Fruit fly (Drosophila melanogaster) whole organism, larva: Measurements from ENCODE around the gene fru.

Experiments
- noc ChIP-seq: fragments of 200-800 bp; sonication (Bioruptor generic); optimal IDR thresholded peaks from 3 replicates; lab custom pipeline; 2019; ENCODE audit warnings: missing biosample characterization, mild to moderate bottlenecking, missing genetic modification characterization, moderate library complexity

fru gene

dm6 chr3R:18456196-18456781 is 89.1 kb downstream of the fru start:
- TF ChIP-seq noc (tag; lab: Kevin White, UChicago), result peak; percentile 70

dm6 chr3R:18449896-18450637 is 95.3 kb downstream of the fru start:
- TF ChIP-seq noc (tag; lab: Kevin White, UChicago), result peak; percentile 37

DNA sequence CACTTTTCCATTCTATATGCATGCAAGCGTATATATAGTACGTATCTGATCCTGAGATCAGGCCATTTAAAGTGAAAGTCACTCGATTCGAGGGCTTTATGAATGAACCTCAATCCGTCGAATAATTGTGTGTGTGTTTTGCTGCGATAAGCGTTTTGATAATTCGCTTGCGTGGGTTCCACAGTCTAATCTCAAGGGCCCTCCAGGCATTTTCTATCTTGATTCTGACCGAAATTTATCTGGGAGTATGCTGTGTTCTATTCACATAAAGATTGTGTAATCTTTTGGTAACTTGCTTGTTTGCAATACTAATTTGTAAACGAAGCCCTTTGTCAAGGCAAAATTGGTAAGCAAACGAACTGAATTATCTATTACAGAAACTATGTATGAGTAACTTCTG is 96.2 kb downstream of the fru start:
- no peak for TF ChIP-seq noc (tag; lab: Kevin White, UChicago)

- TF ChIP-seq noc (tag; lab: Kevin White, UChicago), result peak; percentile 100
These were observed 97.1 kb downstream of the fru start for dm6 chr3R:18448059-18448979.

dm6 chr3R:18447146-18447773 is 98.1 kb downstream of the fru start:
- TF ChIP-seq noc (tag; lab: Kevin White, UChicago), result no peak

dm6 chr3R:18445148-18445843 is 100.1 kb downstream of the fru start:
- peak; percentile 29 for TF ChIP-seq noc (tag; lab: Kevin White, UChicago)

DNA sequence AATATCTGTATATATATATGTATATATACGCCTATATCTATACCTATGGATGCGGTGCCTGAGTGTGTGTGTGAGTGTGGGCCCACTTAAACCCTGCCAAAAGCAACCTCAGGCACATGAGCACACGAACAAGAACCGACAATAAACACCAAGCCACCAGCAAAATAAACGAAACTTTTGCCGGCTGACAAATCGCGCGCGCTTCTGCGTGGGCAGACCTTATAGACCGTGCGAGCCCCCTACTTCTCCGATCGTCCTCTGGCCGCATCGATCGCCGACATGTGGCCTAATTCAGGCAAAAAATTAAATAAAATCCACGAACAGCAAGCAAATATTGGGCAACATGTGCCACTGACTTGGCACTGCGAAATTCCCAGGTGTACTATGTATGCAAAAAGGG is 102.2 kb downstream of the fru start:
- no peak for TF ChIP-seq noc (tag; lab: Kevin White, UChicago)

DNA sequence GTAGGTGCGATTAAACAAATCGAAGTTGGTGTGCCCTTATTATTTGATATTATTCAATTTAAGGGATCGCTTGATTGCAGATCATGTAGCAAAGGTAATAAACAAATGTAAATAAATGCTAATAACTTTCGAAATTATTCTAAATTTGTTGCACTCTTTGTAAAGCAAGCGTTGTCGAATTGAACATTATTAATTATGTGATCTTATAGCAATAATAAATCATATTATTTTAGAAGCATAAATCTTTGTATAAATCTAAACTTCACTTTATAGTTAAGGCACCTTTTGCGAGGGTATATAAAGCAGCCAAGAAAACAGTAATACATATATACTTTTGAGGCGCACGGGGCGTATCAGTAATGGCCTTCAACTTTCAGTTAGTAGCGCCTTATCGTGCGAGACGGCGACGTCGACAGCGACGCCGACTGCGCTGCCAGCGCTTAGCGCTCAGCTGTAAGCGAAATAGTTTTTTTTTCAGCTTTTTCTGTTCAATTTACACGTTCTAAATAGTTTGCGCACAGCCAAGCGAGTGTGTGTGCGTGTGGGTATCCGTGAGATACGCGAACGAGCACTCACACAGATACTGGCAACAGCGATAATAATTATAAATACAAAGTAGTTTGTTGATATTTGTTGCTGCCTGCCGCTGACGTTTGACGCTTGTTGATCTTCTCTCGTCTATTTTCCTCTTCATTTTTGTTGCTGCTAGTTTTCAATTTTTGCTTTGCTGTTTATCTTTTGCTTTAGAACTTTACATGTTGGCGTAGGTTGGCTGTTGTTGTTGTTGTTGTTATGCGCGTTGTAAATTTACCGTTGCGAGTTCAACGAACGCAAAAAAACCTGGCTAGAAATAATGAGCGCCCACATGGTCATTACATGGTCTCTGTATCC is 106.3 kb downstream of the fru start:
- TF ChIP-seq noc (tag; lab: Kevin White, UChicago), result peak; percentile 84

DNA sequence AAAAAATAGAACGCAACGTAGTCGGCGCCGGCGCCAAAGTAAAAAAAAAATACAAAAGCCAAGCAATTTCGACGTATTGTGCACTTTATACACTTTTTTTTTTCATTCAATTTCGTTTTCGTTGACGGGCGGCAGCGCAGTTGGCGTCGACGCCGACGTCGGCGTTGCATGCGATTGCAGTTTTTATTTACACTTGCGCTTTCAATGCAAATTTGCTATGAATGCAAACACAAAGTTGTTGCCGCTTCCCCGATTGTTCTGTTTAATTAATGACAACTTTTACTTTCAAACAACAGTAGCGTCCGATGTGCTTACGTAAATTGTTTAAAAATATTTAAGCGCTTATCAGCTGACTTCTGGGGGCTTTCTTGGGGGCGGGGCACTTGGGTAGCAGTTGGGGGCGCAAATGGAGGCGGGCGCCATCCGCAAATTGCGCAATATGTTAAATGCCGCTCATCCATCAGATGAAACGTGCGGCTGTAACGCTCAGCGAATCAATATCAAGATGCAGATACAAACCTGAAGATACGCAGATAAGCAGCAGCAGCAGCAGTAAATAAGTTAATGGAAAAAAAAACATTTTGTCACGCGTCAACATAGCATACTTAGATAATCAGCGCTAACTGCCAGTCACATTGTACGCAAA is 107.1 kb downstream of the fru start:
- TF ChIP-seq noc (tag; lab: Kevin White, UChicago), result no peak

DNA sequence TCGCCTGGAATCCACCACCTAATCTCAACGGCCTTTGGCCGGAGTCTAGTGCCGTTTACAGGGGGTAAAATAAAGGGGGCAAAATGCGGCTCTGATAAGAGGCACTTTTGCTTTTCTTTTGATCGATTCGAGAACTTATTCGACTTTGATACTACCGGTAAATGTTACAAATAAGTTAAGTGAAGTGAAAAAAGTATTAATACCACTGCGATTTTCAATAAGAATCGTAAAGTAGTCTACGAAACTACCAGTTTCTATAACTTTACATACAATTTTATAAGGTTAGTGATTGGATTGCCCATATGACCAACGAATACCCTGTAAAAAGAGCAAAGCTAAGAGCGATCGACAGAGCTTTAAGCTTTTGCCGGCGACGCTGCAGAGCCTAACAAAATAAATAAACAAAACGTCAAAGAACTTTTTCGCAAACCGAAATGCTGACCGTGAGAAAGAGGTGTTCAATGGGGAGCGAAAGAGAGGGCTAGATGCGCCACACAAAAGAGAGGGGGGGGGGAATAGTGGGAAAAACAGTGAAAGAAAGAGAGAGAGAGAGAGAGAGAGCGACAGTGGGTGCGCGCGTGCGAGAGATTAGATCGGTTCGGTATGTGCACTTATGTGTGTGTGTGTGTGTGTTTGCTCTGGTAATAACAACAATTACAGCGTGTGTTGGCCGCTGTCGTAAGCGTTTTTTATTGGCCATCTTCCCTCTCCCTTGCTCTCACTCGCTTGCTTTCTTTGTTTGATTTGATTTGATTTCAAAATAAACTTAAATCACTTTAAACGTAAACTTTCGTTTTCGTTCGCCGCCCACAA is 108.6 kb downstream of the fru start:
- peak; percentile 93 for TF ChIP-seq noc (tag; lab: Kevin White, UChicago)

- TF ChIP-seq noc (tag; lab: Kevin White, UChicago), result peak; percentile 50
These were observed 112.5 kb downstream of the fru start for dm6 chr3R:18432905-18433304.

- TF ChIP-seq noc (tag; lab: Kevin White, UChicago), result no peak
These were observed 122.0 kb downstream of the fru start for dm6 chr3R:18423352-18423751.

dm6 chr3R:18422446-18422845 is 122.9 kb downstream of the fru start:
- TF ChIP-seq noc (tag; lab: Kevin White, UChicago), result no peak
